Fruit fly (Drosophila melanogaster) whole organism, embryonic: ENCODE data around the gene CG33654.

Source experiments
- Ada2b ChIP-seq: fragments of 200-800 bp; sonication (Bioruptor generic); IDR thresholded peaks from 2 replicates; pipeline ENCODE4 v1.3.6; 2022; ENCODE audit warnings: missing biosample characterization, missing genetic modification characterization
- Aef1 ChIP-seq: fragments of 200-800 bp; sonication (Bioruptor generic); IDR thresholded peaks from 3 replicates; pipeline ENCODE4 v1.3.6; 2022; ENCODE audit warnings: missing biosample characterization, missing genetic modification characterization
- Bdp1 ChIP-seq: fragments of 200-800 bp; sonication (Bioruptor generic); optimal IDR thresholded peaks from 3 replicates; lab custom pipeline; 2016; ENCODE audit warnings: missing biosample characterization, missing genetic modification characterization
- CG11085 ChIP-seq: fragments of 200-800 bp; sonication (Bioruptor generic); IDR thresholded peaks from 2 replicates; pipeline ENCODE4 v1.3.6; 2022; ENCODE audit warnings: missing biosample characterization, missing genetic modification characterization
- CG11093 ChIP-seq: fragments of 200-800 bp; sonication (Bioruptor generic); IDR thresholded peaks from 3 replicates; pipeline ENCODE4 v1.3.6; 2022; ENCODE audit warnings: missing biosample characterization, missing genetic modification characterization
- CG11247 ChIP-seq: fragments of 200-800 bp; sonication (Bioruptor generic); IDR thresholded peaks from 2 replicates; pipeline ENCODE4 v1.3.6; 2022; ENCODE audit warnings: missing biosample characterization, missing genetic modification characterization
- CG12236 ChIP-seq: fragments of 200-800 bp; sonication (Bioruptor generic); optimal IDR thresholded peaks from 2 replicates; lab custom pipeline; 2016; ENCODE audit warnings: missing biosample characterization, missing genetic modification characterization
- CG13296 ChIP-seq: fragments of 200-800 bp; sonication (Bioruptor generic); optimal IDR thresholded peaks from 3 replicates; lab custom pipeline; 2018; ENCODE audit warnings: missing biosample characterization, mild to moderate bottlenecking, missing genetic modification characterization
- CG14441 ChIP-seq: fragments of 200-800 bp; sonication (Bioruptor generic); IDR thresholded peaks from 2 replicates; pipeline ENCODE4 v1.3.6; 2022; ENCODE audit warnings: missing biosample characterization, missing genetic modification characterization
- CG17186 ChIP-seq: fragments of 200-800 bp; sonication (Bioruptor generic); optimal IDR thresholded peaks from 3 replicates; lab custom pipeline; 2017; ENCODE audit warnings: missing biosample characterization, missing genetic modification reagents, missing genetic modification characterization
- CG17568 ChIP-seq: fragments of 200-800 bp; sonication (Bioruptor generic); optimal IDR thresholded peaks from 2 replicates; lab custom pipeline; 2018; ENCODE audit warnings: missing biosample characterization, mild to moderate bottlenecking, missing genetic modification characterization, moderate library complexity
- CG1832 ChIP-seq: fragments of 200-800 bp; sonication (Bioruptor generic); optimal IDR thresholded peaks from 2 replicates; lab custom pipeline; 2017; ENCODE audit warnings: missing biosample characterization, mild to moderate bottlenecking, missing genetic modification characterization, inconsistent platforms
- CG18764 ChIP-seq: fragments of 200-800 bp; sonication (Bioruptor generic); optimal IDR thresholded peaks from 3 replicates; lab custom pipeline; 2016; ENCODE audit warnings: missing biosample characterization, missing genetic modification characterization
- CG2712 ChIP-seq: fragments of 200-800 bp; optimal IDR thresholded peaks from 3 replicates; lab custom pipeline; 2019; ENCODE audit warnings: missing biosample characterization, mild to moderate bottlenecking, missing genetic modification characterization, moderate library complexity
- CG3163 ChIP-seq: fragments of 200-800 bp; sonication (Bioruptor generic); optimal IDR thresholded peaks from 3 replicates; lab custom pipeline; 2016; ENCODE audit warnings: missing biosample characterization, missing genetic modification characterization
- CG32772 ChIP-seq: fragments of 200-800 bp; sonication (Bioruptor generic); IDR thresholded peaks from 2 replicates; pipeline ENCODE4 v1.3.6; 2022; ENCODE audit warnings: missing biosample characterization, missing genetic modification characterization
- CG43689 ChIP-seq: fragments of 200-800 bp; sonication (Bioruptor generic); IDR thresholded peaks from 2 replicates; pipeline ENCODE4 v1.3.6; 2022; ENCODE audit warnings: missing biosample characterization, missing genetic modification characterization
- CG5245 ChIP-seq: fragments of 200-800 bp; sonication (Bioruptor generic); optimal IDR thresholded peaks from 3 replicates; lab custom pipeline; 2016; ENCODE audit warnings: missing biosample characterization, missing genetic modification characterization
- CG6813 ChIP-seq: fragments of 200-800 bp; sonication (Bioruptor generic); optimal IDR thresholded peaks from 2 replicates; lab custom pipeline; 2017; ENCODE audit warnings: missing biosample characterization, missing genetic modification characterization, mild to moderate bottlenecking, moderate library complexity, missing genetic modification reagents
- CG6854 ChIP-seq: fragments of 200-800 bp; sonication (Bioruptor generic); optimal IDR thresholded peaks from 3 replicates; lab custom pipeline; 2017; ENCODE audit warnings: missing biosample characterization, mild to moderate bottlenecking, missing genetic modification characterization
- CG8765 ChIP-seq: fragments of 200-800 bp; sonication (Bioruptor generic); IDR thresholded peaks from 2 replicates; pipeline ENCODE4 v1.3.6; 2022; ENCODE audit warnings: missing biosample characterization, missing genetic modification characterization
- CG9609 ChIP-seq: fragments of 200-800 bp; sonication (Bioruptor generic); optimal IDR thresholded peaks from 3 replicates; lab custom pipeline; 2016; ENCODE audit warnings: missing biosample characterization, missing genetic modification characterization
- Elba2 ChIP-seq: fragments of 200-800 bp; sonication (Bioruptor generic); optimal IDR thresholded peaks from 3 replicates; lab custom pipeline; 2016; ENCODE audit warnings: missing biosample characterization, missing genetic modification characterization
- Hand ChIP-seq: fragments of 200-800 bp; sonication (Bioruptor generic); optimal IDR thresholded peaks from 2 replicates; lab custom pipeline; 2017; ENCODE audit warnings: mild to moderate bottlenecking, missing biosample characterization, missing genetic modification reagents, missing genetic modification characterization
- Hr39 ChIP-seq: fragments of >200 bp; optimal IDR thresholded peaks from 2 replicates; lab custom pipeline; 2017
- Hr78 ChIP-seq, 2 experiments: fragments of 200-800 bp in 1 of 2; fragments of >200 bp in 1 of 2; sonication (Bioruptor generic) in 1 of 2; optimal IDR thresholded peaks; 2 replicates each; lab custom pipeline; 2017 to 2019; ENCODE audit warnings: missing biosample characterization in 2 of 2, missing genetic modification characterization in 2 of 2, mild to moderate bottlenecking in 1 of 2, moderate library complexity in 1 of 2
- Nf-YC ChIP-seq: fragments of 200-800 bp; optimal IDR thresholded peaks from 3 replicates; lab custom pipeline; 2019; ENCODE audit warnings: missing biosample characterization, mild to moderate bottlenecking, missing genetic modification characterization, moderate library complexity
- Scr ChIP-seq: fragments of 200-800 bp; sonication (Bioruptor generic); IDR thresholded peaks from 2 replicates; pipeline ENCODE4 v1.3.6; 2022; ENCODE audit warnings: missing biosample characterization, missing genetic modification characterization; ENCODE audit not compliant: partially characterized antibody
- Stat92E ChIP-seq, 3 experiments: fragments of >200 bp in 2 of 3; fragments of 200-800 bp in 1 of 3; sonication (Bioruptor generic) in 1 of 3; optimal IDR thresholded peaks; 2 replicates each; lab custom pipeline; 2017 to 2019; ENCODE audit warnings: missing biosample characterization in 3 of 3, missing genetic modification characterization in 3 of 3, mild to moderate bottlenecking in 1 of 3, moderate library complexity in 1 of 3
- TFAM ChIP-seq: fragments of 200-800 bp; sonication (Bioruptor generic); optimal IDR thresholded peaks from 2 replicates; lab custom pipeline; 2017; ENCODE audit warnings: missing biosample characterization, missing genetic modification characterization, inconsistent platforms
- al ChIP-seq: fragments of 200-800 bp; sonication (Bioruptor generic); IDR thresholded peaks from 2 replicates; pipeline ENCODE4 v1.3.6; 2022; ENCODE audit warnings: missing biosample characterization, missing genetic modification characterization
- bsh ChIP-seq, 2 experiments: fragments of 200-800 bp; sonication (Bioruptor generic); optimal IDR thresholded peaks; 2 replicates each; lab custom pipeline; 2017 to 2018; ENCODE audit warnings: mild to moderate bottlenecking in 2 of 2, missing biosample characterization in 2 of 2, missing genetic modification characterization in 2 of 2, moderate library complexity in 1 of 2
- dysf ChIP-seq: fragments of 200-800 bp; sonication (Bioruptor generic); IDR thresholded peaks from 3 replicates; pipeline ENCODE4 v1.3.6; 2022; ENCODE audit warnings: missing biosample characterization, missing genetic modification characterization
- fd96Cb ChIP-seq: fragments of 200-800 bp; sonication (Bioruptor generic); optimal IDR thresholded peaks from 2 replicates; lab custom pipeline; 2018; ENCODE audit warnings: missing biosample characterization, mild to moderate bottlenecking, missing genetic modification characterization, moderate library complexity
- gfzf ChIP-seq: fragments of 200-800 bp; sonication (Bioruptor generic); optimal IDR thresholded peaks from 2 replicates; lab custom pipeline; 2016; ENCODE audit warnings: missing biosample characterization, mild to moderate bottlenecking, missing genetic modification characterization, moderate library complexity
- mam ChIP-seq: fragments of 200-800 bp; sonication (Bioruptor generic); optimal IDR thresholded peaks from 3 replicates; lab custom pipeline; 2016; ENCODE audit warnings: missing biosample characterization, missing genetic modification characterization
- nerfin-1 ChIP-seq: fragments of 200-800 bp; sonication (Bioruptor generic); optimal IDR thresholded peaks from 3 replicates; lab custom pipeline; 2019; ENCODE audit warnings: missing biosample characterization, mild to moderate bottlenecking, missing genetic modification characterization, moderate library complexity
- nerfin-2 ChIP-seq: fragments of 200-800 bp; sonication (Bioruptor generic); IDR thresholded peaks from 2 replicates; pipeline ENCODE4 v1.3.6; 2022; ENCODE audit warnings: missing biosample characterization, missing genetic modification characterization; ENCODE audit not compliant: partially characterized antibody
- pan ChIP-seq, 4 experiments: fragments of >200 bp in 3 of 4; fragments of 200-800 bp in 1 of 4; sonication (Bioruptor generic) in 1 of 4; optimal IDR thresholded peaks in 3 of 4; IDR thresholded peaks in 1 of 4; 2 replicates each; pipeline versions ENCODE4 v1.3.6 to Lab custom; 2017 to 2022; ENCODE audit warnings: missing biosample characterization in 2 of 4, missing genetic modification characterization in 2 of 4, mixed read lengths in 1 of 4
- pb ChIP-seq: fragments of 200-800 bp; sonication (Bioruptor generic); optimal IDR thresholded peaks from 3 replicates; lab custom pipeline; 2016; ENCODE audit warnings: missing biosample characterization, missing genetic modification characterization
- sens-2 ChIP-seq: fragments of 200-800 bp; sonication (Bioruptor generic); IDR thresholded peaks from 2 replicates; pipeline ENCODE4 v1.3.6; 2022; ENCODE audit warnings: missing biosample characterization, missing genetic modification characterization
- sob ChIP-seq: fragments of 200-800 bp; sonication (Bioruptor generic); IDR thresholded peaks from 2 replicates; pipeline ENCODE4 v1.3.6; 2022; ENCODE audit warnings: missing biosample characterization, missing genetic modification characterization
- tna ChIP-seq: fragments of 200-800 bp; sonication (Bioruptor generic); IDR thresholded peaks from 2 replicates; pipeline ENCODE4 v1.3.6; 2022; ENCODE audit warnings: missing biosample characterization, missing genetic modification characterization; ENCODE audit not compliant: partially characterized antibody
- trh ChIP-seq: fragments of 200-800 bp; sonication (Bioruptor generic); optimal IDR thresholded peaks from 2 replicates; lab custom pipeline; 2016; ENCODE audit warnings: missing biosample characterization, missing genetic modification characterization
- unc-4 ChIP-seq: fragments of 200-800 bp; sonication (Bioruptor generic); IDR thresholded peaks from 2 replicates; pipeline ENCODE4 v1.3.6; 2022; ENCODE audit warnings: missing biosample characterization, missing genetic modification characterization; ENCODE audit not compliant: partially characterized antibody

Gene CG33654

dm6 chr3R:9551659-9552435 lies 31.2 kb downstream of the CG33654 start, which contains the start of the genes mura and RnpS1 (continued):
- TF ChIP-seq CG2712 (tag; lab: Kevin White, UChicago): peak; percentile 38
- TF ChIP-seq sob (GFP tag; lab: Robert Waterston, UW): no peak

- TF ChIP-seq CG12236 (no peak), pb (GFP tag; lab: Kevin White, UChicago) (peak; percentile 38), CG43689 (no peak), CG17186 (GFP tag; lab: Kevin White, UChicago) (peak; percentile 26), Ada2b (no peak), Hr78 (GFP tag; optimal IDR thresholded peaks at IDR 0.05; lab: Kevin White, UChicago) (peak in 1 of 2 experiments; percentile 99), CG8765 (GFP tag; lab: Robert Waterston, UW) (no peak), unc-4 (no peak), mam (GFP tag; lab: Kevin White, UChicago) (peak; percentile 21), CG11247 (GFP tag; lab: Robert Waterston, UW) (no peak), CG18764 (GFP tag; lab: Kevin White, UChicago) (no peak), sens-2 (GFP tag; lab: Robert Waterston, UW) (no peak), CG14441 (GFP tag; lab: Robert Waterston, UW) (no peak), CG1832 (peak; percentile 90), dysf (GFP tag; lab: Robert Waterston, UW) (no peak), Aef1 (GFP tag; lab: Robert Waterston, UW) (no peak), tna (GFP tag; lab: Robert Waterston, UW) (no peak), CG11085 (no peak), TFAM (GFP tag; lab: Kevin White, UChicago) (no peak), CG9609 (GFP tag; lab: Kevin White, UChicago) (no peak), CG11093 (GFP tag; lab: Robert Waterston, UW) (no peak), nerfin-1 (tag; lab: Kevin White, UChicago) (peak; percentile 43), CG13296 (GFP tag; lab: Kevin White, UChicago) (peak; percentile 80), CG32772 (GFP tag; lab: Robert Waterston, UW) (no peak), CG2712 (tag; lab: Kevin White, UChicago) (no peak), Elba2 (no peak), Bdp1 (GFP tag; lab: Kevin White, UChicago) (peak; percentile 27), Nf-YC (tag; lab: Kevin White, UChicago) (peak; percentile 42), fd96Cb (tag; lab: Kevin White, UChicago) (no peak), CG6813 (GFP tag; lab: Kevin White, UChicago) (peak; percentile 85), nerfin-2 (GFP tag; lab: Robert Waterston, UW) (no peak), trh (GFP tag; lab: Kevin White, UChicago) (no peak), CG6854 (GFP tag; lab: Kevin White, UChicago) (peak; percentile 71), Scr (GFP tag; lab: Robert Waterston, UW) (no peak), Hr39 (lab: Kevin White, UChicago) (no peak), pan (optimal IDR thresholded peaks at IDR 0.05; lab: Kevin White, UChicago) (no peak), pan (GFP tag; optimal IDR thresholded peaks at IDR 0.05 in 1 of 2, IDR thresholded peaks at IDR 0.05 in 1 of 2) (no peak), CG17568 (GFP tag; lab: Kevin White, UChicago) (no peak), gfzf (GFP tag; lab: Kevin White, UChicago) (no peak), CG3163 (GFP tag; lab: Kevin White, UChicago) (peak; percentile 54), Stat92E (GFP tag; optimal IDR thresholded peaks at IDR 0.05; lab: Kevin White, UChicago) (no peak), CG5245 (no peak), bsh (GFP tag; optimal IDR thresholded peaks at IDR 0.05; lab: Kevin White, UChicago) (peak in 1 of 2 experiments; percentile 9), al (GFP tag; lab: Robert Waterston, UW) (no peak), Hand (peak; percentile 56)
Measured at dm6 chr3R:9551013-9551658, 31.9 kb downstream of the CG33654 start.
